Fruit fly (Drosophila melanogaster) whole organism, embryonic: ENCODE results near the gene Mf.

Source experiments
- Aef1 ChIP-seq: fragments of 200-800 bp; sonication (Bioruptor generic); IDR thresholded peaks from 3 replicates; pipeline ENCODE4 v1.3.6; 2022; ENCODE audit warnings: missing biosample characterization, missing genetic modification characterization
- B-H2 ChIP-seq: fragments of 200-800 bp; sonication (Bioruptor generic); optimal IDR thresholded peaks from 2 replicates; lab custom pipeline; 2018; ENCODE audit warnings: missing biosample characterization, mild to moderate bottlenecking, missing genetic modification characterization
- CG10274 ChIP-seq: fragments of 200-800 bp; sonication (Bioruptor generic); optimal IDR thresholded peaks from 3 replicates; lab custom pipeline; 2017; ENCODE audit warnings: missing biosample characterization, mild to moderate bottlenecking, missing genetic modification characterization
- CG10959 ChIP-seq: fragments of 200-800 bp; sonication (Bioruptor generic); IDR thresholded peaks from 2 replicates; pipeline ENCODE4 v1.3.6; 2022; ENCODE audit warnings: missing biosample characterization, missing genetic modification characterization
- CG12236 ChIP-seq: fragments of 200-800 bp; sonication (Bioruptor generic); optimal IDR thresholded peaks from 2 replicates; lab custom pipeline; 2016; ENCODE audit warnings: missing biosample characterization, missing genetic modification characterization
- CG13287 ChIP-seq: fragments of 200-800 bp; sonication (Bioruptor generic); IDR thresholded peaks from 2 replicates; pipeline ENCODE4 v1.3.6; 2022; ENCODE audit warnings: missing biosample characterization, missing genetic modification characterization; ENCODE audit not compliant: partially characterized antibody
- CG13775 ChIP-seq: fragments of 200-800 bp; sonication (Bioruptor generic); optimal IDR thresholded peaks from 3 replicates; lab custom pipeline; 2017; ENCODE audit warnings: missing biosample characterization, mild to moderate bottlenecking, missing genetic modification characterization
- CG14441 ChIP-seq: fragments of 200-800 bp; sonication (Bioruptor generic); IDR thresholded peaks from 2 replicates; pipeline ENCODE4 v1.3.6; 2022; ENCODE audit warnings: missing biosample characterization, missing genetic modification characterization
- CG14965 ChIP-seq: fragments of 200-800 bp; sonication (Bioruptor generic); optimal IDR thresholded peaks from 2 replicates; lab custom pipeline; 2016; ENCODE audit warnings: missing biosample characterization, missing genetic modification characterization, borderline replicate concordance
- CG17186 ChIP-seq: fragments of 200-800 bp; sonication (Bioruptor generic); optimal IDR thresholded peaks from 3 replicates; lab custom pipeline; 2017; ENCODE audit warnings: missing biosample characterization, missing genetic modification reagents, missing genetic modification characterization
- CG17829 ChIP-seq: fragments of 200-800 bp; optimal IDR thresholded peaks from 2 replicates; lab custom pipeline; 2019; ENCODE audit warnings: missing biosample characterization, mild to moderate bottlenecking, missing genetic modification characterization, moderate library complexity
- CG33213 ChIP-seq: fragments of 200-800 bp; sonication (Bioruptor generic); optimal IDR thresholded peaks from 3 replicates; lab custom pipeline; 2016; ENCODE audit warnings: missing biosample characterization, missing genetic modification characterization
- CG3407 ChIP-seq: fragments of 200-800 bp; sonication (Bioruptor generic); optimal IDR thresholded peaks from 2 replicates; lab custom pipeline; 2018; ENCODE audit warnings: missing biosample characterization, mild to moderate bottlenecking, missing genetic modification characterization
- CG34376 ChIP-seq: fragments of 200-800 bp; sonication (Bioruptor generic); optimal IDR thresholded peaks from 2 replicates; lab custom pipeline; 2018; ENCODE audit warnings: missing biosample characterization, mild to moderate bottlenecking, missing genetic modification characterization
- CG6854 ChIP-seq: fragments of 200-800 bp; sonication (Bioruptor generic); optimal IDR thresholded peaks from 3 replicates; lab custom pipeline; 2017; ENCODE audit warnings: missing biosample characterization, mild to moderate bottlenecking, missing genetic modification characterization
- CG7372 ChIP-seq: fragments of 200-800 bp; sonication (Bioruptor generic); IDR thresholded peaks from 2 replicates; pipeline ENCODE4 v1.3.6; 2022; ENCODE audit warnings: missing biosample characterization, missing genetic modification characterization
- CG7786 ChIP-seq: fragments of 200-800 bp; sonication (Bioruptor generic); optimal IDR thresholded peaks from 2 replicates; lab custom pipeline; 2016; ENCODE audit warnings: missing biosample characterization, missing genetic modification characterization
- CG7839 ChIP-seq: fragments of 200-800 bp; sonication (Bioruptor generic); optimal IDR thresholded peaks from 3 replicates; lab custom pipeline; 2018; ENCODE audit warnings: missing biosample characterization, mild to moderate bottlenecking, missing genetic modification characterization, moderate library complexity
- CG8924 ChIP-seq: fragments of 200-800 bp; optimal IDR thresholded peaks from 3 replicates; lab custom pipeline; 2019; ENCODE audit warnings: missing biosample characterization, mild to moderate bottlenecking, missing genetic modification characterization, moderate library complexity
- CG9609 ChIP-seq: fragments of 200-800 bp; sonication (Bioruptor generic); optimal IDR thresholded peaks from 3 replicates; lab custom pipeline; 2016; ENCODE audit warnings: missing biosample characterization, missing genetic modification characterization
- Dp ChIP-seq: fragments of 200-800 bp; sonication (Bioruptor generic); optimal IDR thresholded peaks from 2 replicates; lab custom pipeline; 2018; ENCODE audit warnings: missing biosample characterization, mild to moderate bottlenecking, missing genetic modification characterization, moderate library complexity
- Drgx ChIP-seq: fragments of 200-800 bp; sonication (Bioruptor generic); IDR thresholded peaks from 2 replicates; pipeline ENCODE4 v1.3.6; 2022; ENCODE audit warnings: missing biosample characterization, missing genetic modification characterization
- Gug ChIP-seq: fragments of 200-800 bp; sonication (Bioruptor generic); IDR thresholded peaks from 4 replicates; pipeline ENCODE4 v1.3.6; 2022; ENCODE audit warnings: missing biosample characterization, missing genetic modification characterization
- HLH3B ChIP-seq: fragments of 200-800 bp; sonication (Bioruptor generic); IDR thresholded peaks from 2 replicates; pipeline ENCODE4 v1.3.6; 2022; ENCODE audit warnings: missing biosample characterization, missing genetic modification characterization
- Hr51 ChIP-seq, 2 experiments: fragments of 200-800 bp; sonication (Bioruptor generic); optimal IDR thresholded peaks; 2 replicates in 1 of 2; 3 replicates in 1 of 2; lab custom pipeline; 2016 to 2018; ENCODE audit warnings: missing biosample characterization in 2 of 2, missing genetic modification characterization in 2 of 2, mild to moderate bottlenecking in 1 of 2, moderate library complexity in 1 of 2
- Hsf ChIP-seq: fragments of 200-800 bp; sonication (Bioruptor generic); optimal IDR thresholded peaks from 3 replicates; lab custom pipeline; 2016; ENCODE audit warnings: missing biosample characterization, missing genetic modification characterization
- Kr ChIP-seq: fragments of 200-800 bp; sonication (Bioruptor generic); optimal IDR thresholded peaks from 2 replicates; lab custom pipeline; 2017; ENCODE audit warnings: missing biosample characterization, mild to moderate bottlenecking, missing genetic modification characterization
- Max ChIP-seq: fragments of 200-800 bp; sonication (Bioruptor generic); optimal IDR thresholded peaks from 2 replicates; lab custom pipeline; 2016; ENCODE audit warnings: missing biosample characterization, mild to moderate bottlenecking, missing genetic modification characterization
- Mrtf ChIP-seq: fragments of 200-800 bp; sonication (Bioruptor generic); IDR thresholded peaks from 3 replicates; pipeline ENCODE4 v1.3.6; 2022; ENCODE audit warnings: missing biosample characterization, missing genetic modification characterization
- Nf-YC ChIP-seq: fragments of 200-800 bp; optimal IDR thresholded peaks from 3 replicates; lab custom pipeline; 2019; ENCODE audit warnings: missing biosample characterization, mild to moderate bottlenecking, missing genetic modification characterization, moderate library complexity
- Oaz ChIP-seq: fragments of 200-800 bp; sonication (Bioruptor generic); IDR thresholded peaks from 2 replicates; pipeline ENCODE4 v1.3.6; 2022; ENCODE audit warnings: missing biosample characterization, missing genetic modification characterization
- Pdp1 ChIP-seq, 2 experiments: fragments of 200-800 bp; sonication (Bioruptor generic); optimal IDR thresholded peaks; 3 replicates each; lab custom pipeline; 2016; ENCODE audit warnings: missing biosample characterization in 2 of 2, missing genetic modification characterization in 2 of 2, mild to moderate bottlenecking in 1 of 2, moderate library complexity in 1 of 2
- Sox100B ChIP-seq: fragments of 200-800 bp; sonication (Bioruptor generic); optimal IDR thresholded peaks from 3 replicates; lab custom pipeline; 2018; ENCODE audit warnings: missing biosample characterization, mild to moderate bottlenecking, missing genetic modification characterization
- Xbp1 ChIP-seq: fragments of 200-800 bp; sonication (Bioruptor generic); optimal IDR thresholded peaks from 3 replicates; lab custom pipeline; 2016; ENCODE audit warnings: missing biosample characterization, mild to moderate bottlenecking, missing genetic modification characterization
- amos ChIP-seq: fragments of 200-800 bp; sonication (Bioruptor generic); IDR thresholded peaks from 2 replicates; pipeline ENCODE4 v1.3.6; 2022; ENCODE audit warnings: missing biosample characterization, missing genetic modification characterization; ENCODE audit not compliant: partially characterized antibody
- bbx ChIP-seq: fragments of 200-800 bp; sonication (Bioruptor generic); IDR thresholded peaks from 2 replicates; pipeline ENCODE4 v1.3.6; 2022; ENCODE audit warnings: missing biosample characterization, missing genetic modification characterization; ENCODE audit not compliant: partially characterized antibody
- bcd ChIP-seq: fragments of 200-800 bp; sonication (Bioruptor generic); optimal IDR thresholded peaks from 2 replicates; lab custom pipeline; 2017; ENCODE audit warnings: missing biosample characterization, mild to moderate bottlenecking, missing genetic modification characterization
- cg ChIP-seq: fragments of 200-800 bp; sonication (Bioruptor generic); optimal IDR thresholded peaks from 3 replicates; lab custom pipeline; 2019; ENCODE audit warnings: missing biosample characterization, mild to moderate bottlenecking, missing genetic modification characterization, moderate library complexity
- da ChIP-seq: fragments of 200-800 bp; sonication (Bioruptor generic); optimal IDR thresholded peaks from 2 replicates; lab custom pipeline; 2016; ENCODE audit warnings: missing biosample characterization, missing genetic modification characterization
- dm ChIP-seq: fragments of 200-800 bp; sonication (Bioruptor generic); optimal IDR thresholded peaks from 3 replicates; lab custom pipeline; 2016; ENCODE audit warnings: missing biosample characterization, missing genetic modification characterization
- grau ChIP-seq: fragments of 200-800 bp; optimal IDR thresholded peaks from 3 replicates; lab custom pipeline; 2019; ENCODE audit warnings: missing biosample characterization, mild to moderate bottlenecking, missing genetic modification characterization, moderate library complexity
- grn ChIP-seq: fragments of 200-800 bp; sonication (Bioruptor generic); optimal IDR thresholded peaks from 3 replicates; lab custom pipeline; 2017; ENCODE audit warnings: missing biosample characterization, missing genetic modification characterization
- inv ChIP-seq: fragments of 200-800 bp; sonication (Bioruptor generic); IDR thresholded peaks from 2 replicates; pipeline ENCODE4 v1.3.6; 2022; ENCODE audit warnings: missing biosample characterization, missing genetic modification characterization; ENCODE audit not compliant: partially characterized antibody
- lilli ChIP-seq: fragments of 200-800 bp; sonication (Bioruptor generic); optimal IDR thresholded peaks from 3 replicates; lab custom pipeline; 2016; ENCODE audit warnings: missing biosample characterization, missing genetic modification characterization
- nmo ChIP-seq: fragments of 200-800 bp; sonication (Bioruptor generic); optimal IDR thresholded peaks from 2 replicates; lab custom pipeline; 2018; ENCODE audit warnings: missing biosample characterization, mild to moderate bottlenecking, missing genetic modification characterization, moderate library complexity
- row ChIP-seq: fragments of 200-800 bp; sonication (Bioruptor generic); IDR thresholded peaks from 3 replicates; pipeline ENCODE4 v1.3.6; 2022; ENCODE audit warnings: missing biosample characterization, missing genetic modification characterization
- sob ChIP-seq: fragments of 200-800 bp; sonication (Bioruptor generic); IDR thresholded peaks from 2 replicates; pipeline ENCODE4 v1.3.6; 2022; ENCODE audit warnings: missing biosample characterization, missing genetic modification characterization
- sqz ChIP-seq: fragments of 200-800 bp; sonication (Bioruptor generic); optimal IDR thresholded peaks from 3 replicates; lab custom pipeline; 2018; ENCODE audit warnings: missing biosample characterization, mild to moderate bottlenecking, missing genetic modification characterization
- usp ChIP-seq: fragments of >200 bp; optimal IDR thresholded peaks from 2 replicates; lab custom pipeline; 2017; ENCODE audit warnings: missing biosample characterization, missing genetic modification characterization

The Mf gene

dm6 chr3R:15139010-15139815 is 42.1 kb downstream of the Mf start (continued):
- TF ChIP-seq CG17186 (GFP tag; lab: Kevin White, UChicago), result no peak
- no peak for TF ChIP-seq Gug (GFP tag; lab: Robert Waterston, UW)
- peak; percentile 42 for TF ChIP-seq Hsf (GFP tag; lab: Kevin White, UChicago)
- peak; percentile 10 for TF ChIP-seq bcd
- TF ChIP-seq sob (GFP tag; lab: Robert Waterston, UW), result peak; percentile 37; the same call in 1 of the 2 replicates
- TF ChIP-seq da, result no peak
- no peak for TF ChIP-seq Kr
- no peak for TF ChIP-seq CG14965 (GFP tag; lab: Kevin White, UChicago)
- TF ChIP-seq Aef1, result no peak
- peak; percentile 13 for TF ChIP-seq CG8924
- peak; percentile 53 for TF ChIP-seq CG7839 (tag; lab: Kevin White, UChicago)
- TF ChIP-seq Oaz (GFP tag; lab: Robert Waterston, UW), result no peak
- no peak for TF ChIP-seq Dp (GFP tag; lab: Kevin White, UChicago)
- no peak for TF ChIP-seq inv (GFP tag; lab: Robert Waterston, UW)
- TF ChIP-seq CG13775 (GFP tag; lab: Kevin White, UChicago), result peak; percentile 25
- no peak for TF ChIP-seq amos (GFP tag; lab: Robert Waterston, UW)
- TF ChIP-seq Hr51 (GFP tag; optimal IDR thresholded peaks at IDR 0.05; lab: Kevin White, UChicago), result peak in 1 of 2 experiments; percentile 66
- peak; percentile 19 for TF ChIP-seq Sox100B (GFP tag; lab: Kevin White, UChicago)
- peak; percentile 24 for TF ChIP-seq CG7786 (GFP tag; lab: Kevin White, UChicago)
- TF ChIP-seq CG34376 (GFP tag; lab: Kevin White, UChicago), result no peak
- peak; percentile 14 for TF ChIP-seq dm (GFP tag; lab: Kevin White, UChicago)
- TF ChIP-seq HLH3B (GFP tag; lab: Robert Waterston, UW), result no peak; the same call in 1 of the 2 replicates
- TF ChIP-seq Drgx, result no peak
- TF ChIP-seq nmo (GFP tag; lab: Kevin White, UChicago), result peak; percentile 60
- TF ChIP-seq B-H2 (GFP tag; lab: Kevin White, UChicago), result no peak
- TF ChIP-seq CG9609 (GFP tag; lab: Kevin White, UChicago), result peak; percentile 29
- TF ChIP-seq sqz (GFP tag; lab: Kevin White, UChicago), result no peak
- TF ChIP-seq grn (GFP tag; lab: Kevin White, UChicago), result peak; percentile 37
- no peak for TF ChIP-seq cg (GFP tag; lab: Kevin White, UChicago)
- TF ChIP-seq CG10959, result no peak
- no peak for TF ChIP-seq Nf-YC
- no peak for TF ChIP-seq CG33213 (GFP tag; lab: Kevin White, UChicago)
- no peak for TF ChIP-seq CG7372
- peak; percentile 27 for TF ChIP-seq Xbp1 (GFP tag; lab: Kevin White, UChicago)
- no peak for TF ChIP-seq bbx (GFP tag; lab: Robert Waterston, UW)
- TF ChIP-seq CG10274, result no peak
- TF ChIP-seq CG6854, result no peak
- TF ChIP-seq usp (GFP tag; lab: Kevin White, UChicago), result no peak
- no peak for TF ChIP-seq Max (GFP tag; lab: Kevin White, UChicago)
- TF ChIP-seq row (GFP tag; lab: Robert Waterston, UW), result peak; percentile 70
- no peak for TF ChIP-seq CG3407 (GFP tag; lab: Kevin White, UChicago)
- peak in 1 of 2 experiments; percentile 20 for TF ChIP-seq Pdp1 (GFP tag; optimal IDR thresholded peaks at IDR 0.05; lab: Kevin White, UChicago)
- no peak for TF ChIP-seq CG14441 (GFP tag; lab: Robert Waterston, UW)
- TF ChIP-seq CG12236, result no peak
- no peak for TF ChIP-seq CG13287 (GFP tag; lab: Robert Waterston, UW)
- no peak for TF ChIP-seq Mrtf (GFP tag; lab: Robert Waterston, UW)
- TF ChIP-seq lilli (GFP tag; lab: Kevin White, UChicago), result peak; percentile 61
- TF ChIP-seq CG17829 (tag; lab: Kevin White, UChicago), result no peak
- peak; percentile 57 for TF ChIP-seq grau (tag; lab: Kevin White, UChicago)
